Worm (Caenorhabditis elegans) whole organism, early embryonic: Measurements from ENCODE around the gene sssh-1.

Experiments
- ama-1 ChIP-seq: fragments of 150-350 bp; optimal IDR thresholded peaks from 2 replicates; lab custom pipeline; 2014
- ceh-13 ChIP-seq: fragments of 200-800 bp; sonication (Bioruptor generic); optimal IDR thresholded peaks from 2 replicates; lab custom pipeline; 2018; ENCODE audit warnings: mild to moderate bottlenecking, missing genetic modification characterization, missing compliant biosample characterization
- ceh-36 ChIP-seq: sonication (generic microtip); optimal IDR thresholded peaks from 2 replicates; lab custom pipeline; 2016; ENCODE audit warnings: missing genetic modification characterization, inconsistent platforms, missing compliant biosample characterization
- flt-1 ChIP-seq: fragments of 200-800 bp; sonication (Bioruptor generic); IDR thresholded peaks from 2 replicates; pipeline ENCODE4 v1.3.6; 2022; ENCODE audit warnings: missing genetic modification characterization, missing compliant biosample characterization
- hmg-4 ChIP-seq: fragments of 200-800 bp; sonication (Bioruptor generic); optimal IDR thresholded peaks from 2 replicates; lab custom pipeline; 2018; ENCODE audit warnings: mild to moderate bottlenecking, missing genetic modification characterization, missing compliant biosample characterization
- hnd-1 ChIP-seq: sonication (generic microtip); optimal IDR thresholded peaks from 2 replicates; lab custom pipeline; 2016; ENCODE audit warnings: missing genetic modification characterization, missing compliant biosample characterization
- scrt-1 ChIP-seq: fragments of 200-800 bp; sonication (Bioruptor generic); IDR thresholded peaks from 2 replicates; pipeline ENCODE4 v1.3.6; 2022; ENCODE audit warnings: missing genetic modification characterization, missing compliant biosample characterization
- tbx-11 ChIP-seq: fragments of 200-800 bp; sonication (Bioruptor generic); IDR thresholded peaks from 2 replicates; pipeline ENCODE4 v1.3.6; 2022; ENCODE audit warnings: missing genetic modification characterization, missing compliant biosample characterization
- tbx-37 ChIP-seq: fragments of 200-800 bp; sonication (Bioruptor generic); conservative IDR thresholded peaks from 2 replicates; pipeline ENCODE4 v1.3.6; 2022; ENCODE audit warnings: missing genetic modification reagents, missing genetic modification characterization, missing compliant biosample characterization
- tra-4 ChIP-seq: sonication (generic microtip); optimal IDR thresholded peaks from 2 replicates; lab custom pipeline; 2017; ENCODE audit warnings: missing genetic modification characterization, missing compliant biosample characterization

- no peak for TF ChIP-seq hnd-1 (tag; lab: Kevin White, UChicago)
- no peak for TF ChIP-seq tbx-11 (GFP tag; lab: Robert Waterston, UW)
- no peak for TF ChIP-seq ama-1 (lab: Kevin White, UChicago)
- no peak for TF ChIP-seq flt-1 (GFP tag; lab: Robert Waterston, UW)
- no peak for TF ChIP-seq hmg-4
- TF ChIP-seq tbx-37 (GFP tag; lab: Robert Waterston, UW) = no peak
- TF ChIP-seq tra-4 (tag; lab: Kevin White, UChicago) = no peak
- TF ChIP-seq scrt-1 = no peak
- TF ChIP-seq ceh-36 = no peak
- no peak for TF ChIP-seq ceh-13 (GFP tag; lab: Kevin White, UChicago)
These were observed 5.4 kb downstream of the sssh-1 start, which contains the start of gene flp-8 for ce11 chrX:14881119-14881518.
